Fruit fly (Drosophila melanogaster) whole organism, prepupa: ENCODE results near the gene Pfdn1.

ENCODE experiments used
- Blimp-1 ChIP-seq: fragments of 200-800 bp; sonication (Bioruptor generic); optimal IDR thresholded peaks from 3 replicates; lab custom pipeline; 2017; ENCODE audit warnings: missing biosample characterization, missing genetic modification characterization, mild to moderate bottlenecking, moderate library complexity, missing genetic modification reagents
- CG11902 ChIP-seq: fragments of 200-800 bp; sonication (Bioruptor generic); optimal IDR thresholded peaks from 3 replicates; lab custom pipeline; 2016; ENCODE audit warnings: missing biosample characterization, missing genetic modification characterization
- Eip75B ChIP-seq: fragments of 200-800 bp; sonication (Bioruptor generic); optimal IDR thresholded peaks from 3 replicates; lab custom pipeline; 2016; ENCODE audit warnings: missing biosample characterization, missing genetic modification characterization
- Eip78C ChIP-seq: fragments of 200-800 bp; sonication (Bioruptor generic); peaks from one replicate; lab custom pipeline; 2016; ENCODE audit warnings: missing biosample characterization, missing genetic modification characterization
- Ets21C ChIP-seq: fragments of 200-800 bp; sonication (Bioruptor generic); optimal IDR thresholded peaks from 3 replicates; lab custom pipeline; 2016; ENCODE audit warnings: missing biosample characterization, missing genetic modification characterization
- lz ChIP-seq: fragments of 200-800 bp; sonication (Bioruptor generic); optimal IDR thresholded peaks from 3 replicates; lab custom pipeline; 2016; ENCODE audit warnings: missing biosample characterization, missing genetic modification characterization

DNA sequence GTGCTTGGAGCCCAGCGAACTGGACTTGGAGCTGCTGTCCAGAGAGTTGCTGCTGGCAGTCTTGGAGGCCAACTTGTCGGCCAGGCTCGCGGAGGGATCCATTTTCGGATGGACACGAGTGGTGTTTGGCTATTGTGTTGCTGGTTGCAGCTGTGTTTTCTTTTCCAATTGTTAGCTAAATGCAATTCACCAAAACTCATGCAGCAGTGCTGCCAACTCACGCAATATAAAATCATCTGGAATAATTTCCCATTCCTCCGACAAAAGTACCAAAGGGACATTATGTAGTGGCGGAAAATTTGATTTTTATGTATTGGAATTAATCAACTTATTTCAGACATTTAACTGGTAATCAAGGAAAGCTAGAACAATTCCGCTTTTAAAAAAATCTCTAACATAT, 32.2 kb upstream of the Pfdn1 start, which contains the start of gene mtm:
- TF ChIP-seq Eip75B (GFP tag; lab: Kevin White, UChicago) = no peak
- no peak for TF ChIP-seq CG11902 (GFP tag; lab: Kevin White, UChicago)
- TF ChIP-seq Ets21C (GFP tag; lab: Kevin White, UChicago) = no peak
- no peak for TF ChIP-seq Blimp-1
- peak; percentile 69 for TF ChIP-seq Eip78C
- TF ChIP-seq lz (GFP tag; lab: Kevin White, UChicago) = no peak
